Fruit fly (Drosophila melanogaster) whole organism, prepupa: ENCODE measurements around the gene wb.
A peak's percentile ranks its signal among the peaks of the same experiment; 100 is the strongest.

Experiments
- Blimp-1 ChIP-seq: fragments of 200-800 bp; sonication (Bioruptor generic); optimal IDR thresholded peaks from 3 replicates; lab custom pipeline; 2017; ENCODE audit warnings: missing biosample characterization, missing genetic modification characterization, mild to moderate bottlenecking, moderate library complexity, missing genetic modification reagents
- CG10631 ChIP-seq: fragments of 200-800 bp; sonication (Bioruptor generic); optimal IDR thresholded peaks from 2 replicates; lab custom pipeline; 2016; ENCODE audit warnings: missing biosample characterization, missing genetic modification characterization
- CG10669 ChIP-seq: fragments of 200-800 bp; sonication (Bioruptor generic); optimal IDR thresholded peaks from 3 replicates; lab custom pipeline; 2018; ENCODE audit warnings: missing biosample characterization, mild to moderate bottlenecking, missing genetic modification characterization, moderate library complexity
- CG11762 ChIP-seq: fragments of 200-800 bp; sonication (Bioruptor generic); optimal IDR thresholded peaks from 3 replicates; lab custom pipeline; 2016; ENCODE audit warnings: missing biosample characterization, missing genetic modification characterization; ENCODE audit not compliant: insufficient read depth
- CG11902 ChIP-seq: fragments of 200-800 bp; sonication (Bioruptor generic); optimal IDR thresholded peaks from 3 replicates; lab custom pipeline; 2016; ENCODE audit warnings: missing biosample characterization, missing genetic modification characterization
- CG15336 ChIP-seq: fragments of 200-800 bp; sonication (Bioruptor generic); IDR thresholded peaks from 2 replicates; pipeline ENCODE4 v1.3.6; 2022; ENCODE audit warnings: missing biosample characterization, missing genetic modification characterization
- CG1621 ChIP-seq: fragments of 200-800 bp; sonication (Bioruptor generic); optimal IDR thresholded peaks from 3 replicates; lab custom pipeline; 2018; ENCODE audit warnings: missing biosample characterization, mild to moderate bottlenecking, missing genetic modification characterization
- CG31627 ChIP-seq: fragments of 200-800 bp; sonication (Bioruptor generic); optimal IDR thresholded peaks from 3 replicates; lab custom pipeline; 2016; ENCODE audit warnings: missing biosample characterization, missing genetic modification characterization
- CG32006 ChIP-seq: fragments of 200-800 bp; sonication (Bioruptor generic); optimal IDR thresholded peaks from 3 replicates; lab custom pipeline; 2017; ENCODE audit warnings: missing biosample characterization, mild to moderate bottlenecking, missing genetic modification characterization
- CG4318 ChIP-seq: fragments of 200-800 bp; sonication (Bioruptor generic); optimal IDR thresholded peaks from 3 replicates; lab custom pipeline; 2017; ENCODE audit warnings: missing biosample characterization, mild to moderate bottlenecking, missing genetic modification characterization
- CG6163 ChIP-seq: fragments of 200-800 bp; sonication (Bioruptor generic); IDR thresholded peaks from 3 replicates; pipeline ENCODE4 v1.3.6; 2022; ENCODE audit warnings: missing biosample characterization, missing genetic modification characterization
- CG6276 ChIP-seq: fragments of 200-800 bp; sonication (Bioruptor generic); optimal IDR thresholded peaks from 2 replicates; lab custom pipeline; 2017; ENCODE audit warnings: missing biosample characterization, mild to moderate bottlenecking, missing genetic modification characterization
- CG6808 ChIP-seq: fragments of 200-800 bp; sonication (Bioruptor generic); optimal IDR thresholded peaks from 3 replicates; lab custom pipeline; 2017; ENCODE audit warnings: missing biosample characterization, missing genetic modification characterization, mild to moderate bottlenecking, moderate library complexity, missing genetic modification reagents
- CG6854 ChIP-seq: fragments of 200-800 bp; sonication (Bioruptor generic); optimal IDR thresholded peaks from 2 replicates; lab custom pipeline; 2017; ENCODE audit warnings: missing biosample characterization, mild to moderate bottlenecking, missing genetic modification characterization
- CG8119 ChIP-seq: fragments of 200-800 bp; sonication (Bioruptor generic); IDR thresholded peaks from 3 replicates; pipeline ENCODE4 v1.3.6; 2022; ENCODE audit warnings: missing biosample characterization, missing genetic modification characterization
- CG9139 ChIP-seq: fragments of 200-800 bp; sonication (Bioruptor generic); optimal IDR thresholded peaks from 3 replicates; lab custom pipeline; 2017; ENCODE audit warnings: missing biosample characterization, mild to moderate bottlenecking, missing genetic modification characterization
- Eip75B ChIP-seq: fragments of 200-800 bp; sonication (Bioruptor generic); optimal IDR thresholded peaks from 3 replicates; lab custom pipeline; 2016; ENCODE audit warnings: missing biosample characterization, missing genetic modification characterization
- Eip93F ChIP-seq: fragments of 200-800 bp; sonication (Bioruptor generic); optimal IDR thresholded peaks from 2 replicates; lab custom pipeline; 2016; ENCODE audit warnings: missing biosample characterization, mild to moderate bottlenecking, missing genetic modification characterization
- Ets21C ChIP-seq: fragments of 200-800 bp; sonication (Bioruptor generic); optimal IDR thresholded peaks from 3 replicates; lab custom pipeline; 2016; ENCODE audit warnings: missing biosample characterization, missing genetic modification characterization
- Gug ChIP-seq: fragments of 200-800 bp; sonication (Bioruptor generic); IDR thresholded peaks from 2 replicates; pipeline ENCODE4 v1.3.6; 2022; ENCODE audit warnings: missing biosample characterization, missing genetic modification characterization
- Hr39 ChIP-seq: fragments of 200-800 bp; sonication (Bioruptor generic); optimal IDR thresholded peaks from 2 replicates; lab custom pipeline; 2016; ENCODE audit warnings: missing biosample characterization, missing genetic modification characterization
- Hr4 ChIP-seq: fragments of 200-800 bp; sonication (Bioruptor generic); optimal IDR thresholded peaks from 3 replicates; lab custom pipeline; 2016; ENCODE audit warnings: missing biosample characterization, missing genetic modification characterization
- Lpt ChIP-seq: fragments of 200-800 bp; sonication (Bioruptor generic); optimal IDR thresholded peaks from 3 replicates; lab custom pipeline; 2016; ENCODE audit warnings: missing biosample characterization, missing genetic modification characterization
- Smox ChIP-seq: fragments of 200-800 bp; sonication (Bioruptor generic); optimal IDR thresholded peaks from 3 replicates; lab custom pipeline; 2016; ENCODE audit warnings: missing biosample characterization, missing genetic modification characterization
- Sox102F ChIP-seq: fragments of 200-800 bp; sonication (Bioruptor generic); optimal IDR thresholded peaks from 2 replicates; lab custom pipeline; 2016; ENCODE audit warnings: missing biosample characterization, mild to moderate bottlenecking, missing genetic modification characterization
- Sox15 ChIP-seq: fragments of 200-800 bp; sonication (Bioruptor generic); optimal IDR thresholded peaks from 3 replicates; lab custom pipeline; 2016; ENCODE audit warnings: missing biosample characterization, missing genetic modification characterization
- achi ChIP-seq: fragments of 200-800 bp; sonication (Bioruptor generic); optimal IDR thresholded peaks from 3 replicates; lab custom pipeline; 2016; ENCODE audit warnings: missing biosample characterization, missing genetic modification characterization
- acj6 ChIP-seq: fragments of 200-800 bp; sonication (Bioruptor generic); optimal IDR thresholded peaks from 3 replicates; lab custom pipeline; 2016; ENCODE audit warnings: missing biosample characterization, missing genetic modification characterization
- dac ChIP-seq: fragments of 200-800 bp; sonication (Bioruptor generic); optimal IDR thresholded peaks from 2 replicates; lab custom pipeline; 2017; ENCODE audit warnings: missing biosample characterization, mild to moderate bottlenecking, missing genetic modification characterization
- dsx ChIP-seq: fragments of 200-800 bp; optimal IDR thresholded peaks from 3 replicates; lab custom pipeline; 2019; ENCODE audit warnings: missing biosample characterization, mild to moderate bottlenecking, missing genetic modification characterization, moderate library complexity; ENCODE audit not compliant: poor library complexity, severe bottlenecking
- eg ChIP-seq: fragments of 200-800 bp; sonication (Bioruptor generic); IDR thresholded peaks from 3 replicates; pipeline ENCODE4 v1.3.6; 2022; ENCODE audit warnings: missing biosample characterization, missing genetic modification characterization
- esn ChIP-seq: fragments of 200-800 bp; sonication (Bioruptor generic); optimal IDR thresholded peaks from 2 replicates; lab custom pipeline; 2016; ENCODE audit warnings: missing biosample characterization, mild to moderate bottlenecking, missing genetic modification characterization, moderate library complexity
- fd59A ChIP-seq: fragments of 200-800 bp; sonication (Bioruptor generic); optimal IDR thresholded peaks from 2 replicates; lab custom pipeline; 2017; ENCODE audit warnings: missing biosample characterization, mild to moderate bottlenecking, missing genetic modification characterization, missing genetic modification reagents
- fkh ChIP-seq: fragments of 200-800 bp; sonication (Bioruptor generic); optimal IDR thresholded peaks from 3 replicates; lab custom pipeline; 2017; ENCODE audit warnings: missing biosample characterization, mild to moderate bottlenecking, missing genetic modification characterization, moderate library complexity
- net ChIP-seq: fragments of 200-800 bp; sonication (Bioruptor generic); optimal IDR thresholded peaks from 3 replicates; lab custom pipeline; 2016; ENCODE audit warnings: missing biosample characterization, missing genetic modification characterization
- pdm3 ChIP-seq: fragments of 200-800 bp; sonication (Bioruptor generic); optimal IDR thresholded peaks from 3 replicates; lab custom pipeline; 2016; ENCODE audit warnings: missing biosample characterization, missing genetic modification characterization
- salr ChIP-seq, 2 experiments: fragments of 200-800 bp; sonication (Bioruptor generic); optimal IDR thresholded peaks; 3 replicates each; lab custom pipeline; 2016 to 2018; ENCODE audit warnings: missing biosample characterization in 2 of 2, missing genetic modification characterization in 2 of 2, mild to moderate bottlenecking in 1 of 2
- spab ChIP-seq: fragments of 200-800 bp; sonication (Bioruptor generic); optimal IDR thresholded peaks from 2 replicates; lab custom pipeline; 2017; ENCODE audit warnings: missing biosample characterization, mild to moderate bottlenecking, missing genetic modification characterization, missing genetic modification reagents
- ss ChIP-seq, 2 experiments: fragments of 200-800 bp; sonication (Bioruptor generic); optimal IDR thresholded peaks; 2 replicates in 1 of 2; 3 replicates in 1 of 2; lab custom pipeline; 2017 to 2018; ENCODE audit warnings: mild to moderate bottlenecking in 2 of 2, missing biosample characterization in 2 of 2, missing genetic modification characterization in 2 of 2, moderate library complexity in 1 of 2
- svp ChIP-seq: fragments of 200-800 bp; sonication (Bioruptor generic); peaks from one replicate; lab custom pipeline; 2016; ENCODE audit warnings: missing biosample characterization, missing genetic modification characterization

Gene wb

DNA sequence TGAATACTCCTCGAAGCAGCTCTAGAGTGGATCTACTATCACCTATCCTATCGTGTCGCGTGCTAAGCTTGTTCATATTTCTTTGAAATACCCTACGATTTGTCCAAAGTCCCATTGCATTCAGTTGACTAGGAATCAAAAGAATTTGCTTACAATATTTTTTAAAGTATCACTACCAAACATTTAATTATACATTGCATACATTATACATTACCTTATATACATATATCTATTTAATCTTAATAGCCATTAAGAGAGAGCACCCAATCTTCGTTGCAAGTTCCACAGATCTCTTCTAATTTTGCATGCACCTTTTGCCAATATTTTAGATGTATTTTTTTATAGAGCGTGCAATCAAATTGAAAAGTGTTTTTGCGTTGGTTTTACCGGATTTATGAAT lies 55.8 kb downstream of the wb start:
- TF ChIP-seq eg (GFP tag; lab: Robert Waterston, UW) (peak; percentile 80; the same call in 2 of the 3 replicates), achi (peak; percentile 40), salr (GFP tag; optimal IDR thresholded peaks at IDR 0.05; lab: Kevin White, UChicago) (peak in 1 of 2 experiments; percentile 40), CG6163 (GFP tag; lab: Robert Waterston, UW) (peak; percentile 43; the same call in 1 of the 3 replicates), CG9139 (GFP tag; lab: Kevin White, UChicago) (no peak), CG32006 (peak; percentile 87), CG8119 (GFP tag; lab: Robert Waterston, UW) (peak; percentile 85), Hr39 (GFP tag; lab: Kevin White, UChicago) (no peak), CG15336 (GFP tag; lab: Robert Waterston, UW) (peak; percentile 87), CG4318 (peak; percentile 75), Gug (GFP tag; lab: Robert Waterston, UW) (peak; percentile 42), fkh (no peak), pdm3 (GFP tag; lab: Kevin White, UChicago) (peak; percentile 1), ss (GFP tag; optimal IDR thresholded peaks at IDR 0.05; lab: Kevin White, UChicago) (no peak), Lpt (peak; percentile 73), CG11762 (GFP tag; lab: Kevin White, UChicago) (no peak), Hr4 (GFP tag; lab: Kevin White, UChicago) (peak; percentile 81), CG6276 (GFP tag; lab: Kevin White, UChicago) (peak; percentile 72), Sox102F (GFP tag; lab: Kevin White, UChicago) (no peak), esn (GFP tag; lab: Kevin White, UChicago) (no peak), dac (GFP tag; lab: Kevin White, UChicago) (peak; percentile 30), fd59A (no peak), CG1621 (no peak), dsx (GFP tag; lab: Kevin White, UChicago) (no peak), Sox15 (no peak), Blimp-1 (GFP tag; lab: Kevin White, UChicago) (no peak), spab (GFP tag; lab: Kevin White, UChicago) (no peak), net (no peak), CG6808 (GFP tag; lab: Kevin White, UChicago) (no peak), CG11902 (GFP tag; lab: Kevin White, UChicago) (no peak), svp (GFP tag; lab: Kevin White, UChicago) (no peak), acj6 (GFP tag; lab: Kevin White, UChicago) (no peak), Smox (GFP tag; lab: Kevin White, UChicago) (no peak), CG10631 (GFP tag; lab: Kevin White, UChicago) (peak; percentile 9)
- TF ChIP-seq, all 60 proteins: peak for 15

DNA sequence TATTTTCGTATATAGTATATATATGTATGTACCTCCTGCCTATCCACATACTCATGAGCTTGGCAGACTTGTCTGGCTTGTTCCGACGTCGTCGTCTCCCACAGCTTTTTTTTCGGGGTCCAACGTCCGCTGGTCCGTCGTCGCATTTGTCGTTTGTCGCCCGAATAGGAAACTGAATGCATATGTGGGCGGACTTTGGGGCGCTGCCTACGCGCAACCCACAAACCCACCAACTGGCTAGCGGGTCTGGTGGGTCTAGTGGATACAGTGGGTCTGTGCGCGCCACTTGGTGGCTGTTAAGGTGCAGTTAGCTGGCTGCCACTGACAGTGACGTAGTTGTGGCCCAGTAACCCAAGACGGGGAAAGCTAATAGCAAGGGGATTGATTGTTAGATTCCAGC lies 56.2 kb downstream of the wb start:
- no peak for TF ChIP-seq spab (GFP tag; lab: Kevin White, UChicago)
- no peak for TF ChIP-seq ss (GFP tag; optimal IDR thresholded peaks at IDR 0.05; lab: Kevin White, UChicago)
- no peak for TF ChIP-seq CG6854
- TF ChIP-seq Smox (GFP tag; lab: Kevin White, UChicago) = no peak
- no peak for TF ChIP-seq CG31627 (GFP tag; lab: Kevin White, UChicago)
- no peak for TF ChIP-seq CG15336 (GFP tag; lab: Robert Waterston, UW)
- TF ChIP-seq Ets21C (GFP tag; lab: Kevin White, UChicago) = no peak
- no peak for TF ChIP-seq CG10669 (GFP tag; lab: Kevin White, UChicago)
- TF ChIP-seq Eip93F (GFP tag; lab: Kevin White, UChicago) = no peak
- TF ChIP-seq Eip75B (GFP tag; lab: Kevin White, UChicago) = no peak
